Fruit fly (Drosophila melanogaster) whole organism, embryonic: ENCODE results near the gene eas.

Experiments used
- ATbp ChIP-seq: fragments of 200-800 bp; sonication (Bioruptor generic); optimal IDR thresholded peaks from 2 replicates; lab custom pipeline; 2017; ENCODE audit warnings: missing biosample characterization, mild to moderate bottlenecking, missing genetic modification characterization, missing genetic modification reagents
- BtbVII ChIP-seq: fragments of 200-800 bp; sonication (Bioruptor generic); optimal IDR thresholded peaks from 3 replicates; lab custom pipeline; 2017; ENCODE audit warnings: missing biosample characterization, mild to moderate bottlenecking, missing genetic modification characterization
- CG10543 ChIP-seq: fragments of 200-800 bp; sonication (Bioruptor generic); optimal IDR thresholded peaks from 3 replicates; lab custom pipeline; 2017; ENCODE audit warnings: missing biosample characterization, mild to moderate bottlenecking, missing genetic modification characterization, moderate library complexity
- CG11093 ChIP-seq: fragments of 200-800 bp; sonication (Bioruptor generic); IDR thresholded peaks from 3 replicates; pipeline ENCODE4 v1.3.6; 2022; ENCODE audit warnings: missing biosample characterization, missing genetic modification characterization
- CG11504 ChIP-seq: fragments of 200-800 bp; sonication (Bioruptor generic); optimal IDR thresholded peaks from 3 replicates; lab custom pipeline; 2019; ENCODE audit warnings: missing biosample characterization, mild to moderate bottlenecking, missing genetic modification characterization, moderate library complexity
- CG11560 ChIP-seq: fragments of 200-800 bp; sonication (Bioruptor generic); IDR thresholded peaks from 3 replicates; pipeline ENCODE4 v1.3.6; 2022; ENCODE audit warnings: missing biosample characterization, missing genetic modification characterization
- CG13287 ChIP-seq: fragments of 200-800 bp; sonication (Bioruptor generic); IDR thresholded peaks from 2 replicates; pipeline ENCODE4 v1.3.6; 2022; ENCODE audit warnings: missing biosample characterization, missing genetic modification characterization; ENCODE audit not compliant: partially characterized antibody
- CG14965 ChIP-seq: fragments of 200-800 bp; sonication (Bioruptor generic); optimal IDR thresholded peaks from 2 replicates; lab custom pipeline; 2016; ENCODE audit warnings: missing biosample characterization, missing genetic modification characterization, borderline replicate concordance
- CG15696 ChIP-seq: fragments of 200-800 bp; sonication (Bioruptor generic); optimal IDR thresholded peaks from 2 replicates; lab custom pipeline; 2019; ENCODE audit warnings: missing biosample characterization, mild to moderate bottlenecking, missing genetic modification characterization, moderate library complexity
- CG30403 ChIP-seq: fragments of 200-800 bp; sonication (Bioruptor generic); optimal IDR thresholded peaks from 3 replicates; lab custom pipeline; 2016; ENCODE audit warnings: missing biosample characterization, missing genetic modification characterization
- CG4404 ChIP-seq: fragments of 200-800 bp; sonication (Bioruptor generic); IDR thresholded peaks from 2 replicates; pipeline ENCODE4 v1.3.6; 2022; ENCODE audit warnings: missing biosample characterization, missing genetic modification characterization
- CG4424 ChIP-seq: fragments of 200-800 bp; sonication (Bioruptor generic); optimal IDR thresholded peaks from 3 replicates; lab custom pipeline; 2016; ENCODE audit warnings: missing biosample characterization, missing genetic modification characterization
- CG5953 ChIP-seq: fragments of 200-800 bp; sonication (Bioruptor generic); IDR thresholded peaks from 2 replicates; pipeline ENCODE4 v1.3.6; 2022; ENCODE audit warnings: missing biosample characterization, missing genetic modification characterization
- CG6175 ChIP-seq: fragments of 200-800 bp; sonication (Bioruptor generic); IDR thresholded peaks from 3 replicates; pipeline ENCODE4 v1.3.6; 2022; ENCODE audit warnings: missing biosample characterization, missing genetic modification characterization
- CG7357 ChIP-seq: fragments of 200-800 bp; sonication (Bioruptor generic); IDR thresholded peaks from 3 replicates; pipeline ENCODE4 v1.3.6; 2022; ENCODE audit warnings: missing biosample characterization, missing genetic modification characterization
- CG9437 ChIP-seq: fragments of 200-800 bp; sonication (Bioruptor generic); optimal IDR thresholded peaks from 2 replicates; lab custom pipeline; 2018; ENCODE audit warnings: missing biosample characterization, mild to moderate bottlenecking, missing genetic modification characterization
- CG9609 ChIP-seq: fragments of 200-800 bp; sonication (Bioruptor generic); optimal IDR thresholded peaks from 3 replicates; lab custom pipeline; 2016; ENCODE audit warnings: missing biosample characterization, missing genetic modification characterization
- CG9797 ChIP-seq: fragments of 200-800 bp; sonication (Bioruptor generic); optimal IDR thresholded peaks from 3 replicates; lab custom pipeline; 2018; ENCODE audit warnings: missing biosample characterization, mild to moderate bottlenecking, missing genetic modification characterization
- D ChIP-seq, 2 experiments: fragments of 200-800 bp in 1 of 2; fragments of >200 bp in 1 of 2; sonication (Bioruptor generic) in 1 of 2; optimal IDR thresholded peaks; 2 replicates in 1 of 2; 3 replicates in 1 of 2; lab custom pipeline; 2017; ENCODE audit warnings: mild to moderate bottlenecking in 1 of 2, missing biosample characterization in 1 of 2, missing genetic modification characterization in 1 of 2, missing genetic modification reagents in 1 of 2
- ERR ChIP-seq: fragments of 200-800 bp; sonication (Bioruptor generic); optimal IDR thresholded peaks from 2 replicates; lab custom pipeline; 2016; ENCODE audit warnings: missing biosample characterization, missing genetic modification characterization
- Elba2 ChIP-seq: fragments of 200-800 bp; sonication (Bioruptor generic); optimal IDR thresholded peaks from 3 replicates; lab custom pipeline; 2016; ENCODE audit warnings: missing biosample characterization, missing genetic modification characterization
- Fer1 ChIP-seq: fragments of 200-800 bp; sonication (Bioruptor generic); optimal IDR thresholded peaks from 2 replicates; lab custom pipeline; 2017; ENCODE audit warnings: missing biosample characterization, mild to moderate bottlenecking, missing genetic modification characterization
- Mad ChIP-seq: fragments of 200-800 bp; sonication (Bioruptor generic); optimal IDR thresholded peaks from 2 replicates; lab custom pipeline; 2016; ENCODE audit warnings: missing biosample characterization, missing genetic modification characterization
- Med ChIP-seq: fragments of 200-800 bp; sonication (Bioruptor generic); peaks from one replicate; lab custom pipeline; 2016; ENCODE audit warnings: missing biosample characterization, missing genetic modification characterization, mild to moderate bottlenecking, inconsistent platforms, moderate library complexity
- Nf-YB ChIP-seq: fragments of 200-800 bp; sonication (Bioruptor generic); optimal IDR thresholded peaks from 3 replicates; lab custom pipeline; 2019; ENCODE audit warnings: missing biosample characterization, mild to moderate bottlenecking, missing genetic modification characterization, moderate library complexity
- NfI ChIP-seq: fragments of 200-800 bp; sonication (Bioruptor generic); optimal IDR thresholded peaks from 3 replicates; lab custom pipeline; 2018; ENCODE audit warnings: missing biosample characterization, mild to moderate bottlenecking, missing genetic modification characterization, moderate library complexity
- PHDP ChIP-seq: fragments of 200-800 bp; sonication (Bioruptor generic); optimal IDR thresholded peaks from 3 replicates; lab custom pipeline; 2018; ENCODE audit warnings: missing biosample characterization, mild to moderate bottlenecking, missing genetic modification characterization, moderate library complexity
- Rx ChIP-seq: fragments of 200-800 bp; sonication (Bioruptor generic); IDR thresholded peaks from 2 replicates; pipeline ENCODE4 v1.3.6; 2022; ENCODE audit warnings: missing biosample characterization, missing genetic modification characterization
- Stat92E ChIP-seq, 3 experiments: fragments of >200 bp in 2 of 3; fragments of 200-800 bp in 1 of 3; sonication (Bioruptor generic) in 1 of 3; optimal IDR thresholded peaks; 2 replicates each; lab custom pipeline; 2017 to 2019; ENCODE audit warnings: missing biosample characterization in 3 of 3, missing genetic modification characterization in 3 of 3, mild to moderate bottlenecking in 1 of 3, moderate library complexity in 1 of 3
- Usf ChIP-seq: fragments of 200-800 bp; sonication (Bioruptor generic); optimal IDR thresholded peaks from 2 replicates; lab custom pipeline; 2017; ENCODE audit warnings: missing genotype, missing biosample characterization, missing genetic modification characterization
- aop ChIP-seq: fragments of 200-800 bp; sonication (Bioruptor generic); IDR thresholded peaks from 2 replicates; pipeline ENCODE4 v1.3.6; 2022; ENCODE audit warnings: missing biosample characterization, missing genetic modification characterization
- bsh ChIP-seq, 2 experiments: fragments of 200-800 bp; sonication (Bioruptor generic); optimal IDR thresholded peaks; 2 replicates each; lab custom pipeline; 2017 to 2018; ENCODE audit warnings: mild to moderate bottlenecking in 2 of 2, missing biosample characterization in 2 of 2, missing genetic modification characterization in 2 of 2, moderate library complexity in 1 of 2
- cas ChIP-seq: fragments of 200-800 bp; sonication (Bioruptor generic); IDR thresholded peaks from 2 replicates; pipeline ENCODE4 v1.3.6; 2022; ENCODE audit warnings: missing biosample characterization, missing genetic modification characterization
- ems ChIP-seq: fragments of 200-800 bp; sonication (Bioruptor generic); optimal IDR thresholded peaks from 3 replicates; lab custom pipeline; 2016; ENCODE audit warnings: missing biosample characterization, missing genetic modification characterization
- ewg ChIP-seq: fragments of 200-800 bp; sonication (Bioruptor generic); optimal IDR thresholded peaks from 3 replicates; lab custom pipeline; 2017; ENCODE audit warnings: mild to moderate bottlenecking, missing biosample characterization, missing genetic modification reagents, missing genetic modification characterization
- ftz-f1 ChIP-seq: fragments of 200-800 bp; sonication (Bioruptor generic); optimal IDR thresholded peaks from 2 replicates; lab custom pipeline; 2016; ENCODE audit warnings: missing biosample characterization, missing genetic modification characterization
- gsb-n ChIP-seq: fragments of 200-800 bp; sonication (Bioruptor generic); optimal IDR thresholded peaks from 3 replicates; lab custom pipeline; 2018; ENCODE audit warnings: missing biosample characterization, mild to moderate bottlenecking, missing genetic modification characterization
- hth ChIP-seq: fragments of >200 bp; optimal IDR thresholded peaks from 2 replicates; lab custom pipeline; 2017; ENCODE audit warnings: inconsistent platforms
- inv ChIP-seq: fragments of 200-800 bp; sonication (Bioruptor generic); IDR thresholded peaks from 2 replicates; pipeline ENCODE4 v1.3.6; 2022; ENCODE audit warnings: missing biosample characterization, missing genetic modification characterization; ENCODE audit not compliant: partially characterized antibody
- lola ChIP-seq, 3 experiments: fragments of >200 bp in 2 of 3; fragments of 200-800 bp in 1 of 3; sonication (Bioruptor generic) in 1 of 3; optimal IDR thresholded peaks; 2 replicates each; lab custom pipeline; 2017 to 2019; ENCODE audit warnings: missing biosample characterization in 3 of 3, missing genetic modification characterization in 3 of 3, mild to moderate bottlenecking in 1 of 3, moderate library complexity in 1 of 3
- nerfin-1 ChIP-seq: fragments of 200-800 bp; sonication (Bioruptor generic); optimal IDR thresholded peaks from 3 replicates; lab custom pipeline; 2019; ENCODE audit warnings: missing biosample characterization, mild to moderate bottlenecking, missing genetic modification characterization, moderate library complexity
- odd ChIP-seq: fragments of 200-800 bp; sonication (Bioruptor generic); optimal IDR thresholded peaks from 2 replicates; lab custom pipeline; 2017; ENCODE audit warnings: missing biosample characterization, mild to moderate bottlenecking, missing genetic modification characterization
- pan ChIP-seq, 4 experiments: fragments of >200 bp in 3 of 4; fragments of 200-800 bp in 1 of 4; sonication (Bioruptor generic) in 1 of 4; optimal IDR thresholded peaks in 3 of 4; IDR thresholded peaks in 1 of 4; 2 replicates each; pipeline versions ENCODE4 v1.3.6 to Lab custom; 2017 to 2022; ENCODE audit warnings: missing biosample characterization in 2 of 4, missing genetic modification characterization in 2 of 4, mixed read lengths in 1 of 4
- prd ChIP-seq, 3 experiments: fragments of >200 bp in 2 of 3; fragments of 200-800 bp in 1 of 3; sonication (Bioruptor generic) in 1 of 3; optimal IDR thresholded peaks in 2 of 3; IDR thresholded peaks in 1 of 3; 2 replicates in 2 of 3; 3 replicates in 1 of 3; pipeline versions ENCODE4 v1.3.6 to Lab custom; 2017 to 2022; ENCODE audit warnings: missing biosample characterization in 1 of 3, missing genetic modification characterization in 1 of 3
- sc ChIP-seq, 3 experiments: fragments of >200 bp in 2 of 3; fragments of 200-800 bp in 1 of 3; sonication (Bioruptor generic) in 1 of 3; optimal IDR thresholded peaks; 2 replicates in 2 of 3; 3 replicates in 1 of 3; lab custom pipeline; 2017; ENCODE audit warnings: mild to moderate bottlenecking in 1 of 3, missing biosample characterization in 1 of 3, missing genetic modification characterization in 1 of 3, missing genetic modification reagents in 1 of 3
- sqz ChIP-seq: fragments of 200-800 bp; sonication (Bioruptor generic); optimal IDR thresholded peaks from 3 replicates; lab custom pipeline; 2018; ENCODE audit warnings: missing biosample characterization, mild to moderate bottlenecking, missing genetic modification characterization
- trem ChIP-seq: fragments of 200-800 bp; optimal IDR thresholded peaks from 3 replicates; lab custom pipeline; 2019; ENCODE audit warnings: missing biosample characterization, mild to moderate bottlenecking, missing genetic modification characterization, moderate library complexity
- wdn ChIP-seq: fragments of 200-800 bp; sonication (Bioruptor generic); IDR thresholded peaks from 2 replicates; pipeline ENCODE4 v1.3.6; 2022; ENCODE audit warnings: missing biosample characterization, missing genetic modification characterization

Gene eas

dm6 chrX:16285186-16285585 is 7.1 kb downstream of the eas start (continued):
- TF ChIP-seq bsh (GFP tag; optimal IDR thresholded peaks at IDR 0.05; lab: Kevin White, UChicago): peak in 1 of 2 experiments; percentile 38
- TF ChIP-seq Stat92E (GFP tag; optimal IDR thresholded peaks at IDR 0.05; lab: Kevin White, UChicago): no peak
- no peak for TF ChIP-seq ATbp (GFP tag; lab: Kevin White, UChicago)
- no peak for TF ChIP-seq aop (GFP tag; lab: Robert Waterston, UW)
- TF ChIP-seq cas (GFP tag; lab: Robert Waterston, UW): no peak
- TF ChIP-seq ewg (GFP tag; lab: Kevin White, UChicago): no peak
- TF ChIP-seq trem (tag; lab: Kevin White, UChicago): peak; percentile 5
- no peak for TF ChIP-seq Nf-YB (GFP tag; lab: Kevin White, UChicago)
- no peak for TF ChIP-seq Rx (GFP tag; lab: Robert Waterston, UW)
- no peak for TF ChIP-seq CG5953 (GFP tag; lab: Robert Waterston, UW)
- TF ChIP-seq nerfin-1 (tag; lab: Kevin White, UChicago): no peak
- no peak for TF ChIP-seq CG11560 (tag; lab: Robert Waterston, UW)
- TF ChIP-seq ERR: no peak
- no peak for TF ChIP-seq Elba2
- peak; percentile 28 for TF ChIP-seq CG30403 (GFP tag; lab: Kevin White, UChicago)
- no peak for TF ChIP-seq gsb-n (tag; lab: Kevin White, UChicago)
- no peak for TF ChIP-seq sc (optimal IDR thresholded peaks at IDR 0.05; lab: Kevin White, UChicago)
- no peak for TF ChIP-seq sc (GFP tag; optimal IDR thresholded peaks at IDR 0.05; lab: Kevin White, UChicago)
- no peak for TF ChIP-seq D (optimal IDR thresholded peaks at IDR 0.05; lab: Kevin White, UChicago)
- TF ChIP-seq D (GFP tag; optimal IDR thresholded peaks at IDR 0.05; lab: Kevin White, UChicago): no peak
- no peak for TF ChIP-seq wdn
- TF ChIP-seq pan (optimal IDR thresholded peaks at IDR 0.05; lab: Kevin White, UChicago): no peak
- peak in 1 of 2 experiments; percentile 19 for TF ChIP-seq pan (GFP tag; optimal IDR thresholded peaks at IDR 0.05 in 1 of 2, IDR thresholded peaks at IDR 0.05 in 1 of 2)
- no peak for TF ChIP-seq odd (GFP tag; lab: Kevin White, UChicago)
- TF ChIP-seq lola (GFP tag; optimal IDR thresholded peaks at IDR 0.05; lab: Kevin White, UChicago): peak in 1 of 3 experiments; percentile 6
- no peak for TF ChIP-seq NfI (GFP tag; lab: Kevin White, UChicago)
- no peak for TF ChIP-seq BtbVII
- no peak for TF ChIP-seq CG7357 (GFP tag; lab: Robert Waterston, UW)
- no peak for TF ChIP-seq CG14965 (GFP tag; lab: Kevin White, UChicago)
- TF ChIP-seq sqz (GFP tag; lab: Kevin White, UChicago): no peak
- TF ChIP-seq Med (GFP tag; lab: Kevin White, UChicago): peak; percentile 76
- TF ChIP-seq CG4404: no peak
- no peak for TF ChIP-seq CG9437 (GFP tag; lab: Kevin White, UChicago)
- no peak for TF ChIP-seq CG10543 (GFP tag; lab: Kevin White, UChicago)
- peak; percentile 36 for TF ChIP-seq PHDP
- TF ChIP-seq hth (lab: Kevin White, UChicago): no peak
- TF ChIP-seq CG15696 (tag; lab: Kevin White, UChicago): no peak
- peak; percentile 51 for TF ChIP-seq CG11504 (tag; lab: Kevin White, UChicago)
- no peak for TF ChIP-seq CG9609
- TF ChIP-seq prd (optimal IDR thresholded peaks at IDR 0.05; lab: Kevin White, UChicago): no peak
- peak; percentile 22; the same call in 1 of the 3 replicates for TF ChIP-seq prd (GFP tag; IDR thresholded peaks at IDR 0.05; lab: Robert Waterston, UW)
- TF ChIP-seq Usf (GFP tag; lab: Kevin White, UChicago): no peak
- no peak for TF ChIP-seq CG6175 (GFP tag; lab: Robert Waterston, UW)
- TF ChIP-seq inv (GFP tag; lab: Robert Waterston, UW): no peak
- TF ChIP-seq CG11093 (GFP tag; lab: Robert Waterston, UW): no peak
- TF ChIP-seq CG9797 (GFP tag; lab: Kevin White, UChicago): no peak
- TF ChIP-seq CG13287 (GFP tag; lab: Robert Waterston, UW): no peak
- peak; percentile 32 for TF ChIP-seq CG4424 (GFP tag; lab: Kevin White, UChicago)
- TF ChIP-seq ems (GFP tag; lab: Kevin White, UChicago): peak; percentile 2
- no peak for TF ChIP-seq Mad (GFP tag; lab: Kevin White, UChicago)
- TF ChIP-seq ftz-f1 (GFP tag; lab: Kevin White, UChicago): no peak
- peak; percentile 47 for TF ChIP-seq Fer1
